Fruit fly (Drosophila melanogaster) whole organism, embryonic: Measurements from ENCODE around the gene CG5214.

Experiments
- Bgb ChIP-seq: fragments of 200-800 bp; sonication (Bioruptor generic); IDR thresholded peaks from 2 replicates; pipeline ENCODE4 v1.3.6; 2022; ENCODE audit warnings: missing biosample characterization, missing genetic modification characterization; ENCODE audit not compliant: partially characterized antibody
- CG11696 ChIP-seq: fragments of 200-800 bp; sonication (Bioruptor generic); IDR thresholded peaks from 2 replicates; pipeline ENCODE4 v1.3.6; 2022; ENCODE audit warnings: missing biosample characterization, missing genetic modification characterization
- CG1602 ChIP-seq: fragments of 200-800 bp; sonication (Bioruptor generic); optimal IDR thresholded peaks from 3 replicates; lab custom pipeline; 2016; ENCODE audit warnings: missing biosample characterization, missing genetic modification characterization
- CG16863 ChIP-seq: fragments of 200-800 bp; sonication (Bioruptor generic); optimal IDR thresholded peaks from 3 replicates; lab custom pipeline; 2016; ENCODE audit warnings: missing biosample characterization, missing genetic modification characterization
- CG2116 ChIP-seq: fragments of 200-800 bp; sonication (Bioruptor generic); optimal IDR thresholded peaks from 3 replicates; lab custom pipeline; 2018; ENCODE audit warnings: missing biosample characterization, mild to moderate bottlenecking, missing genetic modification characterization
- CG2120 ChIP-seq: fragments of 200-800 bp; sonication (Bioruptor generic); optimal IDR thresholded peaks from 3 replicates; lab custom pipeline; 2016; ENCODE audit warnings: missing biosample characterization, missing genetic modification characterization
- CG2712 ChIP-seq: fragments of 200-800 bp; optimal IDR thresholded peaks from 3 replicates; lab custom pipeline; 2019; ENCODE audit warnings: missing biosample characterization, mild to moderate bottlenecking, missing genetic modification characterization, moderate library complexity
- CG32767 ChIP-seq: fragments of 200-800 bp; sonication (Bioruptor generic); IDR thresholded peaks from 2 replicates; pipeline ENCODE4 v1.3.6; 2022; ENCODE audit warnings: missing biosample characterization, missing genetic modification characterization
- CG3726 ChIP-seq: fragments of 200-800 bp; sonication (Bioruptor generic); IDR thresholded peaks from 3 replicates; pipeline ENCODE4, ENCODE4 v1.3.6; 2022; ENCODE audit warnings: missing biosample characterization, missing genetic modification characterization
- CG4360 ChIP-seq: fragments of 200-800 bp; sonication (Bioruptor generic); IDR thresholded peaks from 2 replicates; pipeline ENCODE4 v1.3.6; 2022; ENCODE audit warnings: missing biosample characterization, missing genetic modification characterization
- CG4730 ChIP-seq: fragments of 200-800 bp; sonication (Bioruptor generic); IDR thresholded peaks from 2 replicates; pipeline ENCODE4 v1.3.6; 2022; ENCODE audit warnings: missing biosample characterization, missing genetic modification characterization
- CG4820 ChIP-seq: fragments of 200-800 bp; sonication (Bioruptor generic); optimal IDR thresholded peaks from 3 replicates; lab custom pipeline; 2016; ENCODE audit warnings: missing biosample characterization, missing genetic modification characterization
- CG5180 ChIP-seq: fragments of 200-800 bp; sonication (Bioruptor generic); optimal IDR thresholded peaks from 3 replicates; lab custom pipeline; 2017; ENCODE audit warnings: missing biosample characterization, missing genetic modification characterization, mild to moderate bottlenecking, moderate library complexity, missing genetic modification reagents
- CG7745 ChIP-seq: fragments of 200-800 bp; sonication (Bioruptor generic); optimal IDR thresholded peaks from 2 replicates; lab custom pipeline; 2018; ENCODE audit warnings: missing biosample characterization, mild to moderate bottlenecking, missing genetic modification characterization, moderate library complexity
- CG8944 ChIP-seq: fragments of 200-800 bp; sonication (Bioruptor generic); optimal IDR thresholded peaks from 3 replicates; lab custom pipeline; 2016; ENCODE audit warnings: missing biosample characterization, missing genetic modification characterization
- CG9609 ChIP-seq: fragments of 200-800 bp; sonication (Bioruptor generic); optimal IDR thresholded peaks from 3 replicates; lab custom pipeline; 2016; ENCODE audit warnings: missing biosample characterization, missing genetic modification characterization
- E2f2 ChIP-seq: fragments of 200-800 bp; sonication (Bioruptor generic); IDR thresholded peaks from 2 replicates; pipeline ENCODE4 v1.3.6; 2022; ENCODE audit warnings: missing biosample characterization, missing genetic modification characterization
- Ets65A ChIP-seq: fragments of 200-800 bp; sonication (Bioruptor generic); peaks from one replicate; lab custom pipeline; 2016; ENCODE audit warnings: missing biosample characterization, missing genetic modification characterization
- Kr ChIP-seq: fragments of 200-800 bp; sonication (Bioruptor generic); optimal IDR thresholded peaks from 2 replicates; lab custom pipeline; 2017; ENCODE audit warnings: missing biosample characterization, mild to moderate bottlenecking, missing genetic modification characterization
- Med ChIP-seq: fragments of 200-800 bp; sonication (Bioruptor generic); peaks from one replicate; lab custom pipeline; 2016; ENCODE audit warnings: missing biosample characterization, missing genetic modification characterization, mild to moderate bottlenecking, inconsistent platforms, moderate library complexity
- NC2α ChIP-seq: fragments of 200-800 bp; sonication (Bioruptor generic); optimal IDR thresholded peaks from 2 replicates; lab custom pipeline; 2016; ENCODE audit warnings: missing biosample characterization, missing genetic modification characterization
- NFAT ChIP-seq: fragments of 200-800 bp; sonication (Bioruptor generic); IDR thresholded peaks from 2 replicates; pipeline ENCODE4 v1.3.6; 2022; ENCODE audit warnings: missing biosample characterization, missing genetic modification characterization
- Pdp1 ChIP-seq, 2 experiments: fragments of 200-800 bp; sonication (Bioruptor generic); optimal IDR thresholded peaks; 3 replicates each; lab custom pipeline; 2016; ENCODE audit warnings: missing biosample characterization in 2 of 2, missing genetic modification characterization in 2 of 2, mild to moderate bottlenecking in 1 of 2, moderate library complexity in 1 of 2
- Ptx1 ChIP-seq: fragments of 200-800 bp; sonication (Bioruptor generic); IDR thresholded peaks from 2 replicates; pipeline ENCODE4 v1.3.6; 2022; ENCODE audit warnings: missing biosample characterization, missing genetic modification characterization
- Ssrp ChIP-seq: fragments of 200-800 bp; sonication (Bioruptor generic); optimal IDR thresholded peaks from 2 replicates; lab custom pipeline; 2018; ENCODE audit warnings: missing biosample characterization, mild to moderate bottlenecking, missing genetic modification characterization, moderate library complexity
- abd-A ChIP-seq: fragments of 200-800 bp; sonication (Bioruptor generic); optimal IDR thresholded peaks from 3 replicates; lab custom pipeline; 2019; ENCODE audit warnings: missing biosample characterization, mild to moderate bottlenecking, missing genetic modification characterization, moderate library complexity
- ap ChIP-seq: fragments of 200-800 bp; sonication (Bioruptor generic); IDR thresholded peaks from 2 replicates; pipeline ENCODE4 v1.3.6; 2022; ENCODE audit warnings: missing biosample characterization, missing genetic modification characterization
- br ChIP-seq: fragments of >200 bp; optimal IDR thresholded peaks from 2 replicates; lab custom pipeline; 2017
- dm ChIP-seq: fragments of 200-800 bp; sonication (Bioruptor generic); optimal IDR thresholded peaks from 3 replicates; lab custom pipeline; 2016; ENCODE audit warnings: missing biosample characterization, missing genetic modification characterization
- dmrt11E ChIP-seq: fragments of 200-800 bp; sonication (Bioruptor generic); optimal IDR thresholded peaks from 3 replicates; lab custom pipeline; 2018; ENCODE audit warnings: missing biosample characterization, mild to moderate bottlenecking, missing genetic modification characterization, moderate library complexity
- ewg ChIP-seq: fragments of 200-800 bp; sonication (Bioruptor generic); optimal IDR thresholded peaks from 3 replicates; lab custom pipeline; 2017; ENCODE audit warnings: mild to moderate bottlenecking, missing biosample characterization, missing genetic modification reagents, missing genetic modification characterization
- gce ChIP-seq: fragments of 200-800 bp; sonication (Bioruptor generic); IDR thresholded peaks from 3 replicates; pipeline ENCODE4 v1.3.6; 2022; ENCODE audit warnings: missing biosample characterization, missing genetic modification characterization
- insv ChIP-seq, 2 experiments: fragments of 200-800 bp; sonication (Bioruptor generic); optimal IDR thresholded peaks; 3 replicates each; lab custom pipeline; 2016 to 2018; ENCODE audit warnings: missing biosample characterization in 2 of 2, missing genetic modification characterization in 2 of 2
- ken ChIP-seq: fragments of 200-800 bp; sonication (Bioruptor generic); IDR thresholded peaks from 3 replicates; pipeline ENCODE4 v1.3.6; 2022; ENCODE audit warnings: missing biosample characterization, missing genetic modification characterization
- klu ChIP-seq: fragments of 200-800 bp; sonication (Bioruptor generic); IDR thresholded peaks from 2 replicates; pipeline ENCODE4 v1.3.6; 2022; ENCODE audit warnings: missing biosample characterization, missing genetic modification characterization
- phol ChIP-seq: fragments of 200-800 bp; sonication (Bioruptor generic); optimal IDR thresholded peaks from 3 replicates; lab custom pipeline; 2018; ENCODE audit warnings: missing biosample characterization, mild to moderate bottlenecking, missing genetic modification characterization, moderate library complexity
- pnt ChIP-seq: fragments of 200-800 bp; sonication (Bioruptor generic); optimal IDR thresholded peaks from 3 replicates; lab custom pipeline; 2016; ENCODE audit warnings: missing biosample characterization, missing genetic modification characterization
- pros ChIP-seq: fragments of 200-800 bp; sonication (Bioruptor generic); optimal IDR thresholded peaks from 3 replicates; lab custom pipeline; 2019; ENCODE audit warnings: missing biosample characterization, mild to moderate bottlenecking, missing genetic modification characterization, moderate library complexity
- ro ChIP-seq: fragments of 200-800 bp; sonication (Bioruptor generic); IDR thresholded peaks from 2 replicates; pipeline ENCODE4 v1.3.6; 2022; ENCODE audit warnings: missing biosample characterization, missing genetic modification characterization
- sens-2 ChIP-seq: fragments of 200-800 bp; sonication (Bioruptor generic); IDR thresholded peaks from 2 replicates; pipeline ENCODE4 v1.3.6; 2022; ENCODE audit warnings: missing biosample characterization, missing genetic modification characterization
- sim ChIP-seq: fragments of 200-800 bp; sonication (Bioruptor generic); IDR thresholded peaks from 2 replicates; pipeline ENCODE4 v1.3.6; 2022; ENCODE audit warnings: missing biosample characterization, missing genetic modification characterization
- sob ChIP-seq: fragments of 200-800 bp; sonication (Bioruptor generic); IDR thresholded peaks from 2 replicates; pipeline ENCODE4 v1.3.6; 2022; ENCODE audit warnings: missing biosample characterization, missing genetic modification characterization
- sqz ChIP-seq: fragments of 200-800 bp; sonication (Bioruptor generic); optimal IDR thresholded peaks from 3 replicates; lab custom pipeline; 2018; ENCODE audit warnings: missing biosample characterization, mild to moderate bottlenecking, missing genetic modification characterization
- trh ChIP-seq: fragments of 200-800 bp; sonication (Bioruptor generic); optimal IDR thresholded peaks from 2 replicates; lab custom pipeline; 2016; ENCODE audit warnings: missing biosample characterization, missing genetic modification characterization
- twi ChIP-seq: fragments of 200-800 bp; optimal IDR thresholded peaks from 2 replicates; lab custom pipeline; 2019; ENCODE audit warnings: missing biosample characterization, mild to moderate bottlenecking, missing genetic modification characterization, moderate library complexity

CG5214 gene

DNA sequence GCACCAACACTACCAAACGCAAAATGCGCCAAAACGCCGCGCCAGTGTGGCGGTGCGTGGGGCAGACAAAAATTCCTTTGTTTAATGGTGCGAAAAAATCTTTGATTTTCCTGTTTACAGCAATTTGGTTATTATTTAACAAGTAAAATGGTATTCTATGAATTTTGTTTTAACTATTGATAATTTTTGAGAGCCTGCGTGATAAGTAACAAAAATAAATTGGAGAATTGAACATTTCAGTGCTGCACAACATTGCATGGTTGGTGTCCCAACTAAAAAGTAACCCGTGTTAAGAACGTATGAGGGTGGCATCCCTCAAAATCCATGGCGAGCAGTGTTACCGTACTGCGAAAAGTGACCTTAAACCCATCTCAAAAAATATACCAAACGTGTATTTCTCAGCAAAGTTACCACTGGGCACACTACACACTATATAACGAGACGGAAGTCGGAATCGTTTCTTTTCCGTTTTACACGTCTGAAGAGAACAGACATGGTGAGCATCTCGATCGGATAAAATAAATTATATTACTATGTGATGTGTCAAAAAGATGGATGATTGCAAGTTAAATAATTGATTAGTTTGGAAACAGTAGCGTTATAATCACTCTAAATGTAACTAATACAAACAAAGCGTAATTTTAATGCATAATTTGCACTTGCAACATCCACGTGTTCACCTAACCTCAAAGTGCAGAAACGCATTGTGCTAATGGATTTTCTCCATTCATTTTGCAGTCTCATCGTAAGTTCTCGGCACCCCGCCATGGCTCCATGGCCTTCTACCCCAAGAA lies 22.5 kb upstream of the CG5214 start, which contains the start of the genes CG6693 and RpL3 (continued):
- TF ChIP-seq E2f2 (GFP tag; lab: Robert Waterston, UW), result peak; percentile 82
- peak; percentile 43; the same call in 1 of the 2 replicates for TF ChIP-seq Ptx1 (GFP tag; lab: Robert Waterston, UW)
- peak; percentile 4 for TF ChIP-seq CG8944
- TF ChIP-seq sob (GFP tag; lab: Robert Waterston, UW), result peak; percentile 85
- peak; percentile 51 for TF ChIP-seq CG9609 (GFP tag; lab: Kevin White, UChicago)
- TF ChIP-seq trh (GFP tag; lab: Kevin White, UChicago), result peak; percentile 48
- TF ChIP-seq br (lab: Kevin White, UChicago), result no peak
- TF ChIP-seq CG2116 (GFP tag; lab: Kevin White, UChicago), result peak; percentile 70
- TF ChIP-seq CG5180 (GFP tag; lab: Kevin White, UChicago), result peak; percentile 59
- TF ChIP-seq CG3726, result no peak
- no peak for TF ChIP-seq klu
- TF ChIP-seq sens-2, result peak; percentile 71
- TF ChIP-seq CG1602 (GFP tag; lab: Kevin White, UChicago), result peak; percentile 21
- peak; percentile 84 for TF ChIP-seq gce (GFP tag; lab: Robert Waterston, UW)
- peak; percentile 50 to 82 for TF ChIP-seq Pdp1 (GFP tag; optimal IDR thresholded peaks at IDR 0.05; lab: Kevin White, UChicago)

DNA sequence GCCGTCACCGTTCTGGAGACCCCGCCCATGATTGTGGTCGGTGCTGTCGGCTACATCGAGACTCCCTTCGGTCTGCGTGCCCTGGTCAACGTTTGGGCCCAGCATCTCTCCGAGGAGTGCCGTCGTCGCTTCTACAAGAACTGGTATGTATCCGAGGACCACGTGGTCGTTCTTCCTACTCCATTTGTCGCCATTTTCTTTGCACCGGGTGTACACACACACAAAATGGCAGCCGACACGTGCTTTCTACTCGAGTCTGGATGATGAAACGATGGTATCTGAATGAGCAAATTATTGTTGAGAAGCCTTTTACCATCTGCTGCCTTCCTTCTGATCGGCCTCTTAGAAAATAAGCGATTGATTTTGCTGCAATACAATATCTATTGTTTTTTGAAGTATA lies 21.5 kb upstream of the CG5214 start:
- TF ChIP-seq CG32767 (GFP tag; lab: Robert Waterston, UW), result peak; percentile 56; the same call in 1 of the 2 replicates
- TF ChIP-seq insv (GFP tag; optimal IDR thresholded peaks at IDR 0.05; lab: Kevin White, UChicago), result no peak
- no peak for TF ChIP-seq CG4820 (GFP tag; lab: Kevin White, UChicago)
- peak; percentile 12; the same call in 1 of the 2 replicates for TF ChIP-seq CG4360 (GFP tag; lab: Robert Waterston, UW)
- TF ChIP-seq CG7745 (tag; lab: Kevin White, UChicago), result no peak
- no peak for TF ChIP-seq CG2712 (tag; lab: Kevin White, UChicago)
- no peak for TF ChIP-seq Kr
- peak; percentile 50 for TF ChIP-seq dm (GFP tag; lab: Kevin White, UChicago)
- no peak for TF ChIP-seq CG4730
- no peak for TF ChIP-seq dmrt11E (tag; lab: Kevin White, UChicago)
- TF ChIP-seq Ssrp (tag; lab: Kevin White, UChicago), result no peak
- TF ChIP-seq ro (GFP tag; lab: Robert Waterston, UW), result no peak
- TF ChIP-seq CG2120 (GFP tag; lab: Kevin White, UChicago), result no peak
- peak; percentile 92 for TF ChIP-seq phol (tag; lab: Kevin White, UChicago)
- TF ChIP-seq twi, result peak; percentile 17
- TF ChIP-seq CG11696 (GFP tag; lab: Robert Waterston, UW), result no peak
- TF ChIP-seq sqz, result no peak

DNA sequence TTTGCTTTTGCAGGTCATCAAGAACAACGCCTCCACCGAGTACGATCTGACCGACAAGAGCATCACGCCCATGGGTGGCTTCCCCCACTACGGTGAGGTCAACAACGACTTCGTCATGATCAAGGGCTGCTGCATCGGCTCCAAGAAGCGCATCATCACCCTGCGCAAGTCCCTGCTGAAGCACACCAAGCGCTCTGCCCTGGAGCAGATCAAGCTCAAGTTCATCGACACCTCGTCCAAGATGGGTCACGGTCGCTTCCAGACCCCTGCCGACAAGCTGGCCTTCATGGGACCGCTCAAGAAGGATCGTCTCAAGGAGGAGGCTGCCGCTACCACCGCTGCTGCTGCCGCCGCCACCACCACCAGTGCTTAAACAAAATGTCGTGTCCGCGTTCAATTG lies 19.6 kb upstream of the CG5214 start:
- TF ChIP-seq NFAT (no peak), NC2α (GFP tag; lab: Kevin White, UChicago) (no peak), CG16863 (GFP tag; lab: Kevin White, UChicago) (no peak), Ets65A (peak; percentile 91), insv (GFP tag; optimal IDR thresholded peaks at IDR 0.05; lab: Kevin White, UChicago) (no peak), pros (no peak), sim (GFP tag; lab: Robert Waterston, UW) (no peak), Bgb (0 out of 2 replicates have a peak, but pooled peaks have one; percentile 35), Med (GFP tag; lab: Kevin White, UChicago) (peak; percentile 59), pnt (GFP tag; lab: Kevin White, UChicago) (no peak), ewg (GFP tag; lab: Kevin White, UChicago) (no peak), ap (GFP tag; lab: Robert Waterston, UW) (no peak), ken (GFP tag; lab: Robert Waterston, UW) (no peak), abd-A (tag; lab: Kevin White, UChicago) (no peak)
